Worm (Caenorhabditis elegans): Measurements from ENCODE around the gene nspc-16.

The nspc-16 gene

ce11 chrX:14489945-14490344 lies 33.4 kb upstream of the nspc-16 start, which contains the start of gene his-24 (continued):
- TF ChIP-seq elt-1 (tag; optimal IDR thresholded peaks at IDR 0.05) = no peak
- TF ChIP-seq ztf-11 (tag; optimal IDR thresholded peaks at IDR 0.05) = no peak
- TF ChIP-seq unc-55 (GFP tag; optimal IDR thresholded peaks at IDR 0.05) = peak; percentile 76
- TF ChIP-seq zag-1 (tag; optimal IDR thresholded peaks at IDR 0.05) = peak; percentile 65
- no peak for TF ChIP-seq peb-1 (tag; optimal IDR thresholded peaks at IDR 0.05)
- no peak for TF ChIP-seq nhr-23 (tag; optimal IDR thresholded peaks at IDR 0.05)
- TF ChIP-seq unc-62 (GFP tag; optimal IDR thresholded peaks at IDR 0.05) = no peak
- TF ChIP-seq skn-1 (tag; optimal IDR thresholded peaks at IDR 0.05) = no peak
- TF ChIP-seq nhr-11 (tag; optimal IDR thresholded peaks at IDR 0.05) = no peak
- TF ChIP-seq mbf-1 (tag; optimal IDR thresholded peaks at IDR 0.05) = no peak
- TF ChIP-seq ceh-82 (tag; optimal IDR thresholded peaks at IDR 0.05) = no peak
- TF ChIP-seq mdl-1 (tag; optimal IDR thresholded peaks at IDR 0.05) = peak in 1 of 2 experiments; percentile 32
- TF ChIP-seq sma-9 (GFP tag; optimal IDR thresholded peaks at IDR 0.05) = peak; percentile 87
- no peak for TF ChIP-seq sma-9 (tag; optimal IDR thresholded peaks at IDR 0.05)
- TF ChIP-seq C34F6.9 (tag; optimal IDR thresholded peaks at IDR 0.05) = peak; percentile 63
- no peak for TF ChIP-seq Y55F3AM.14 (GFP tag; optimal IDR thresholded peaks at IDR 0.05)

ce11 chrX:14490486-14490885 lies 32.9 kb upstream of the nspc-16 start:
- no peak for TF ChIP-seq nhr-25 (tag; optimal IDR thresholded peaks at IDR 0.05)
- no peak for TF ChIP-seq gmeb-1 (tag; optimal IDR thresholded peaks at IDR 0.05)
- TF ChIP-seq mab-5 (tag; optimal IDR thresholded peaks at IDR 0.05) = no peak
- no peak for TF ChIP-seq mdl-1 (tag; optimal IDR thresholded peaks at IDR 0.05)
- no peak for TF ChIP-seq ztf-4 (tag; optimal IDR thresholded peaks at IDR 0.05)
- no peak for TF ChIP-seq alr-1 (tag; optimal IDR thresholded peaks at IDR 0.05)
- TF ChIP-seq nhr-10 (tag; optimal IDR thresholded peaks at IDR 0.05) = no peak
- TF ChIP-seq nhr-129 (tag; optimal IDR thresholded peaks at IDR 0.05) = no peak
- no peak for TF ChIP-seq nhr-237 (tag; optimal IDR thresholded peaks at IDR 0.05)
- no peak for TF ChIP-seq ama-1 (optimal IDR thresholded peaks at IDR 0.05)
- no peak for TF ChIP-seq sem-4 (tag; optimal IDR thresholded peaks at IDR 0.05)
- no peak for TF ChIP-seq ceh-82 (tag; optimal IDR thresholded peaks at IDR 0.05)

ce11 chrX:14491103-14491502 lies 32.3 kb upstream of the nspc-16 start:
- TF ChIP-seq ceh-16 (tag; optimal IDR thresholded peaks at IDR 0.05) = peak; percentile 61
- no peak for TF ChIP-seq ztf-11 (tag; optimal IDR thresholded peaks at IDR 0.05)
- peak; percentile 64 for TF ChIP-seq nhr-25 (tag; optimal IDR thresholded peaks at IDR 0.05)
- TF ChIP-seq sem-4 (tag; optimal IDR thresholded peaks at IDR 0.05) = no peak
- TF ChIP-seq skn-1 (tag; optimal IDR thresholded peaks at IDR 0.05) = no peak
- no peak for TF ChIP-seq gmeb-1 (tag; optimal IDR thresholded peaks at IDR 0.05)

ce11 chrX:14492441-14492840 lies 30.9 kb upstream of the nspc-16 start:
- TF ChIP-seq nhr-23 (tag; optimal IDR thresholded peaks at IDR 0.05) (no peak), egl-27 (tag; optimal IDR thresholded peaks at IDR 0.05) (no peak), nhr-77 (tag; optimal IDR thresholded peaks at IDR 0.05) (no peak), mdl-1 (tag; optimal IDR thresholded peaks at IDR 0.05) (no peak), alr-1 (tag; optimal IDR thresholded peaks at IDR 0.05) (no peak), C34F6.9 (tag; optimal IDR thresholded peaks at IDR 0.05) (no peak), snpc-4 (tag; optimal IDR thresholded peaks at IDR 0.05) (no peak), ztf-4 (tag; optimal IDR thresholded peaks at IDR 0.05) (no peak), lsy-2 (tag; optimal IDR thresholded peaks at IDR 0.05) (no peak), nhr-237 (tag; optimal IDR thresholded peaks at IDR 0.05) (no peak), Y55F3AM.14 (GFP tag; optimal IDR thresholded peaks at IDR 0.05) (no peak)

- TF ChIP-seq ceh-82 (tag; optimal IDR thresholded peaks at IDR 0.05) (no peak), C34F6.9 (tag; optimal IDR thresholded peaks at IDR 0.05) (peak; percentile 7), nhr-129 (tag; optimal IDR thresholded peaks at IDR 0.05) (peak; percentile 15)
These were observed 28.3 kb upstream of the nspc-16 start for ce11 chrX:14495075-14495474.

ce11 chrX:14495785-14496184 lies 27.6 kb upstream of the nspc-16 start, which contains the start of gene ztf-14:
TSS of gene ztf-14 (plus strand) at chrX:14496085.
- TF ChIP-seq elt-1 (tag; optimal IDR thresholded peaks at IDR 0.05) (no peak), crh-2 (tag; optimal IDR thresholded peaks at IDR 0.05) (no peak), nhr-129 (tag; optimal IDR thresholded peaks at IDR 0.05) (no peak), nhr-12 (tag; optimal IDR thresholded peaks at IDR 0.05) (no peak), nhr-25 (tag; optimal IDR thresholded peaks at IDR 0.05) (no peak), nhr-77 (tag; optimal IDR thresholded peaks at IDR 0.05) (no peak), fos-1 (tag; optimal IDR thresholded peaks at IDR 0.05) (no peak), ceh-16 (tag; optimal IDR thresholded peaks at IDR 0.05) (no peak), nhr-23 (tag; optimal IDR thresholded peaks at IDR 0.05) (no peak), unc-39 (tag; optimal IDR thresholded peaks at IDR 0.05) (no peak), nhr-11 (tag; optimal IDR thresholded peaks at IDR 0.05) (no peak), Y55F3AM.14 (GFP tag; optimal IDR thresholded peaks at IDR 0.05) (no peak), unc-55 (GFP tag; optimal IDR thresholded peaks at IDR 0.05) (no peak), sma-9 (GFP tag; optimal IDR thresholded peaks at IDR 0.05) (no peak), sma-9 (tag; optimal IDR thresholded peaks at IDR 0.05) (no peak), lsy-2 (tag; optimal IDR thresholded peaks at IDR 0.05) (no peak)
